Worm (Caenorhabditis elegans) whole organism, L4 larva: Measurements from ENCODE around the gene ZC239.14.
A peak's percentile ranks its signal among the peaks of the same experiment; 100 is the strongest.

ENCODE experiments used
- F26F4.8 ChIP-seq: fragments of 200-800 bp; sonication (Bioruptor generic); conservative IDR thresholded peaks from 2 replicates; pipeline ENCODE4 v1.3.6; 2022; ENCODE audit warnings: missing genetic modification characterization, missing compliant biosample characterization
- F44E2.7 ChIP-seq: fragments of 200-800 bp; sonication (Bioruptor generic); IDR thresholded peaks from 2 replicates; pipeline ENCODE4 v2.1.2; 2022; ENCODE audit warnings: missing genetic modification characterization, missing compliant biosample characterization
- T26A8.4 ChIP-seq: fragments of 200-800 bp; sonication (Bioruptor generic); IDR thresholded peaks from 2 replicates; pipeline ENCODE4 v1.3.6; 2022; ENCODE audit warnings: missing genetic modification characterization, missing compliant biosample characterization
- Y105C5A.15 ChIP-seq: fragments of 200-800 bp; sonication (Bioruptor generic); IDR thresholded peaks from 2 replicates; pipeline ENCODE4 v1.3.6; 2022; ENCODE audit warnings: missing genetic modification characterization, missing compliant biosample characterization
- Y48G9A.11 ChIP-seq: fragments of 200-800 bp; sonication (Bioruptor generic); IDR thresholded peaks from 2 replicates; pipeline ENCODE4 v1.3.6; 2022; ENCODE audit warnings: missing genetic modification reagents, missing genetic modification characterization, missing compliant biosample characterization
- ZK546.5 ChIP-seq, 2 experiments: sonication (generic microtip); optimal IDR thresholded peaks; 2 replicates each; lab custom pipeline; 2017; ENCODE audit warnings: missing biosample characterization in 2 of 2, missing genetic modification characterization in 2 of 2
- aha-1 ChIP-seq: fragments of 150-350 bp; peaks from one replicate; lab custom pipeline; 2014; ENCODE audit warnings: missing biosample characterization, missing genetic modification characterization
- ceh-28 ChIP-seq: fragments of 150-350 bp; optimal IDR thresholded peaks from 2 replicates; lab custom pipeline; 2014; ENCODE audit warnings: missing biosample characterization, missing genetic modification reagents, missing genetic modification characterization
- ceh-82 ChIP-seq: sonication (generic microtip); optimal IDR thresholded peaks from 2 replicates; lab custom pipeline; 2017; ENCODE audit warnings: missing biosample characterization, missing genetic modification characterization
- egl-43 ChIP-seq: fragments of 200-800 bp; sonication (Bioruptor generic); IDR thresholded peaks from 2 replicates; pipeline ENCODE4 v1.3.6; 2022; ENCODE audit warnings: missing genetic modification reagents, missing genetic modification characterization, missing compliant biosample characterization
- fos-1 ChIP-seq: fragments of 150-350 bp; optimal IDR thresholded peaks from 2 replicates; lab custom pipeline; 2014; ENCODE audit warnings: missing biosample characterization, missing genetic modification characterization
- gei-8 ChIP-seq: fragments of 200-800 bp; sonication (Bioruptor generic); optimal IDR thresholded peaks from 2 replicates; lab custom pipeline; 2018; ENCODE audit warnings: mild to moderate bottlenecking, missing genetic modification characterization, missing compliant biosample characterization
- hlh-11 ChIP-seq: fragments of 200-800 bp; sonication (Bioruptor generic); optimal IDR thresholded peaks from 2 replicates; lab custom pipeline; 2018; ENCODE audit warnings: mild to moderate bottlenecking, missing genetic modification characterization, missing compliant biosample characterization
- hmg-1.1 ChIP-seq: fragments of 200-800 bp; sonication (Bioruptor generic); IDR thresholded peaks from 2 replicates; pipeline ENCODE4 v1.3.6; 2022; ENCODE audit warnings: missing genetic modification reagents, missing genetic modification characterization, missing compliant biosample characterization
- lin-1 ChIP-seq: fragments of 200-800 bp; sonication (Bioruptor generic); IDR thresholded peaks from 2 replicates; pipeline ENCODE4 v1.3.6; 2022; ENCODE audit warnings: missing genetic modification reagents, missing genetic modification characterization, missing compliant biosample characterization
- lin-15B ChIP-seq: fragments of 150-350 bp; sonication (generic microtip); optimal IDR thresholded peaks from 3 replicates; lab custom pipeline; 2014; ENCODE audit warnings: missing biosample characterization, missing genetic modification characterization
- lsy-2 ChIP-seq, 2 experiments: fragments of 150-350 bp in 1 of 2; sonication (generic microtip) in 1 of 2; optimal IDR thresholded peaks; 2 replicates each; lab custom pipeline; 2014 to 2017; ENCODE audit warnings: missing biosample characterization in 2 of 2, missing genetic modification characterization in 2 of 2
- madf-5 ChIP-seq, 2 experiments: fragments of 200-800 bp; sonication (Bioruptor generic); IDR thresholded peaks; 2 replicates each; pipeline ENCODE4 v1.3.6; 2022; ENCODE audit warnings: missing compliant biosample characterization in 2 of 2, missing genetic modification characterization in 2 of 2
- mdt-29 ChIP-seq: fragments of 200-800 bp; sonication (Bioruptor generic); IDR thresholded peaks from 2 replicates; pipeline ENCODE4 v1.3.6; 2022; ENCODE audit warnings: missing genetic modification reagents, missing genetic modification characterization, missing compliant biosample characterization
- nhr-10 ChIP-seq: fragments of 150-350 bp; optimal IDR thresholded peaks from 2 replicates; lab custom pipeline; 2014; ENCODE audit warnings: missing biosample characterization, missing genetic modification characterization
- nhr-102 ChIP-seq: sonication (generic microtip); optimal IDR thresholded peaks from 2 replicates; lab custom pipeline; 2016; ENCODE audit warnings: mild to moderate bottlenecking, missing genetic modification characterization, moderate library complexity, missing compliant biosample characterization
- nhr-11 ChIP-seq: fragments of 150-350 bp; optimal IDR thresholded peaks from 2 replicates; lab custom pipeline; 2014; ENCODE audit warnings: missing biosample characterization, missing genetic modification characterization
- nhr-25 ChIP-seq: sonication (generic microtip); optimal IDR thresholded peaks from 2 replicates; lab custom pipeline; 2017; ENCODE audit warnings: missing genetic modification characterization, mild to moderate bottlenecking, missing compliant biosample characterization, antibody characterized with exemption, moderate library complexity, borderline replicate concordance; ENCODE audit not compliant: insufficient read depth
- nhr-42 ChIP-seq: fragments of 200-800 bp; sonication (Bioruptor generic); IDR thresholded peaks from 2 replicates; pipeline ENCODE4 v1.3.6; 2022; ENCODE audit warnings: missing genetic modification characterization, missing compliant biosample characterization
- nhr-76 ChIP-seq: fragments of 150-350 bp; optimal IDR thresholded peaks from 2 replicates; lab custom pipeline; 2014; ENCODE audit warnings: missing biosample characterization, missing genetic modification characterization
- pha-4 ChIP-seq, 2 experiments: fragments of 150-350 bp in 1 of 2; fragments of 200-800 bp in 1 of 2; sonication (Bioruptor generic) in 1 of 2; IDR thresholded peaks in 1 of 2; optimal IDR thresholded peaks in 1 of 2; 2 replicates each; pipeline versions ENCODE4 v1.3.6 to Lab custom; 2014 to 2022; ENCODE audit warnings: missing genetic modification characterization in 2 of 2, missing genetic modification reagents in 2 of 2, missing biosample characterization in 1 of 2, missing compliant biosample characterization in 1 of 2
- pqm-1 ChIP-seq: sonication (generic microtip); optimal IDR thresholded peaks from 2 replicates; lab custom pipeline; 2017; ENCODE audit warnings: missing biosample characterization, missing genetic modification characterization
- rbr-2 ChIP-seq: sonication (generic microtip); optimal IDR thresholded peaks from 2 replicates; lab custom pipeline; 2016; ENCODE audit warnings: missing genotype, missing genetic modification characterization, missing compliant biosample characterization
- sdz-12 ChIP-seq: fragments of 200-800 bp; sonication (Bioruptor generic); optimal IDR thresholded peaks from 2 replicates; lab custom pipeline; 2018; ENCODE audit warnings: mild to moderate bottlenecking, missing genetic modification characterization, missing compliant biosample characterization
- set-16 ChIP-seq: fragments of 200-800 bp; sonication (Bioruptor generic); IDR thresholded peaks from 2 replicates; pipeline ENCODE4 v1.3.6; 2022; ENCODE audit warnings: missing genetic modification reagents, missing genetic modification characterization, missing compliant biosample characterization
- snpc-1.2 ChIP-seq: fragments of 200-800 bp; sonication (Bioruptor generic); IDR thresholded peaks from 2 replicates; pipeline ENCODE4 v1.3.6; 2022; ENCODE audit warnings: missing genetic modification reagents, missing genetic modification characterization, missing compliant biosample characterization
- spr-1 ChIP-seq: sonication (generic microtip); optimal IDR thresholded peaks from 2 replicates; lab custom pipeline; 2016; ENCODE audit warnings: mild to moderate bottlenecking, missing genetic modification characterization, missing compliant biosample characterization
- unc-62 ChIP-seq, 3 experiments: fragments of 150-350 bp in 1 of 3; sonication (generic microtip); optimal IDR thresholded peaks in 2 of 3; peaks in 1 of 3; 1 replicate in 1 of 3; 2 replicates in 2 of 3; lab custom pipeline; 2014 to 2017; ENCODE audit warnings: missing biosample characterization in 3 of 3, missing genetic modification characterization in 3 of 3, missing genetic modification reagents in 3 of 3, missing genotype in 1 of 3
- zfp-2 ChIP-seq: sonication (generic microtip); optimal IDR thresholded peaks from 2 replicates; lab custom pipeline; 2016; ENCODE audit warnings: mild to moderate bottlenecking, missing genetic modification characterization, missing compliant biosample characterization
- zip-2 ChIP-seq: fragments of 150-350 bp; optimal IDR thresholded peaks from 2 replicates; lab custom pipeline; 2014; ENCODE audit warnings: missing biosample characterization, missing genetic modification characterization
- ztf-7 ChIP-seq: fragments of 150-350 bp; optimal IDR thresholded peaks from 2 replicates; lab custom pipeline; 2014; ENCODE audit warnings: missing biosample characterization, missing genetic modification characterization

ZC239.14 gene

DNA sequence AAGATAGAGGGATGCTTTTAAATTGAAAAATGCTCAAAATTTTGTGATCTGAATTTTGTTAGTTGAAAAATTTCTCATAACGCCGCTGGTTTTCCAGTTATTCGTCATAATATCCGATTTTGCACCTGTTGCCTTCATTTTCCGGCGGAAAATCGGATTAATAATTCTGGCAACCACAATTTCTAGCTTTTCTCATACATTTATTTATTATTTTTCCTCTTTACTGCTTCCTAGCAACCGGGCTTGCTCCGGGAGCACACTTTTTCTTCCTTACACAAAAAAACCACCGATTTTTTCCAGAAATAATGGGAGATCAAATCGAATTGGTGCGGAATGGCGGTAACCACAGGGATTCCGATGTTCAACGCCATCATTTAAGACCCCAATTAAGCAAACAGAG lies 45.5 kb upstream of the ZC239.14 start, which contains the start of gene F02E11.7:
TSS of gene F02E11.7 (plus strand) at position 301 of the 400 bp plus-strand sequence.
- no peak for TF ChIP-seq pha-4 (GFP tag; IDR thresholded peaks at IDR 0.05; lab: Robert Waterston, UW)
- no peak for TF ChIP-seq pha-4 (tag; optimal IDR thresholded peaks at IDR 0.05; lab: Kevin White, UChicago)
- TF ChIP-seq sdz-12 (GFP tag; lab: Kevin White, UChicago): no peak
- TF ChIP-seq, all 104 proteins: peak for 0

ce11 chrII:3264704-3265103 lies 42.9 kb upstream of the ZC239.14 start:
- TF ChIP-seq nhr-102 (no peak), zfp-2 (tag; lab: Kevin White, UChicago) (no peak), hlh-11 (tag; lab: Kevin White, UChicago) (no peak), ceh-28 (tag; lab: Kevin White, UChicago) (no peak), spr-1 (tag; lab: Kevin White, UChicago) (no peak)

DNA sequence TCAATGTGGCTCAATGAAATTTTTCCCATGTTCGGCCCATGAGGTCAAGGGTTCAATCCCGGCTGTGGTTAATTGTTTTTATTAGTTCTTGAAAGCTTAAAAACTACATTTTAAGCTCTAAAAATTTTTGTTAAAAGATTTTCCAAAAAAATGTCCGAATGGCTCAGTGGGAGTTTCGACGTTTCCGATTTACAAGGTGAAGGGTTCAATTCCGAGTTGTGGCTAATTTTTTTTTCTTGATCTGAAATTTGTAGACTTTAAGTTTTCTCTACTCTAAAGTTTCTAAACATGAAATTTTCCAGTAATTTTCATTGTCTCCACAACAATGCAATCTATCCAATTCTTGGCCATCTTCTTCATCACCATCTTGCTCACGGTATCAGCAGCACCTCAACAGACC lies 40.7 kb upstream of the ZC239.14 start, which contains the start of gene F02E11.2:
TSS of gene F02E11.2 (plus strand) at position 301 of the 400 bp plus-strand sequence.
- TF ChIP-seq T26A8.4 (GFP tag; lab: Robert Waterston, UW): no peak
- TF ChIP-seq madf-5 (GFP tag; IDR thresholded peaks at IDR 0.05; lab: Robert Waterston, UW): no peak
- no peak for TF ChIP-seq mdt-29 (GFP tag; lab: Robert Waterston, UW)
- TF ChIP-seq hlh-11 (tag; lab: Kevin White, UChicago): no peak
- no peak for TF ChIP-seq nhr-11 (tag; lab: Kevin White, UChicago)
- TF ChIP-seq zfp-2 (tag; lab: Kevin White, UChicago): no peak
- TF ChIP-seq ceh-28 (tag; lab: Kevin White, UChicago): no peak
- TF ChIP-seq lin-15B: no peak
- no peak for TF ChIP-seq lsy-2 (tag; optimal IDR thresholded peaks at IDR 0.05; lab: Kevin White, UChicago)
- no peak for TF ChIP-seq F26F4.8 (GFP tag; lab: Robert Waterston, UW)
- TF ChIP-seq Y105C5A.15 (GFP tag; lab: Robert Waterston, UW): no peak

DNA sequence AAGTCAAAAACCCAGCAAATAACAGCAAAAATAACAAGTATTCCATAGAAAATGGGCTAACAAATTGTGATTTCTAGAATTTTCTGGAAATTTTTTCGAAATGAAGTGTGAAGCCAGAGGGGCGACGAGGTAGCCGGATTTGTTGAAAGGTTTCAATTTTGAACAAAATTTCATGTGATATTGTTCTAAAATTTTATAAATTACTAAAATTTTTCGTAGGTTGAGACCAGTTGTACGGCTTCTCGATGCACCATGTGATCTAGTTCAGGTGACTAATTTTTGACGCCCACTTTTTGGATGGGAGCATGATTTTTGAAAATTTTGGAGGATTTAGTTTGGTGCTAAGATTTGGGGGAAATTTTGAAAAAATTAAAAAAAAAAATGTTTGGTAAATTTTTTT lies 37.4 kb upstream of the ZC239.14 start, which contains the start of gene gcy-19:
TSS of gene gcy-19 (minus strand) at position 101 of the 400 bp plus-strand sequence.
- TF ChIP-seq ztf-7 (tag; lab: Kevin White, UChicago): no peak
- no peak for TF ChIP-seq ceh-82 (tag; lab: Kevin White, UChicago)
- no peak for TF ChIP-seq Y48G9A.11 (GFP tag; lab: Robert Waterston, UW)
- TF ChIP-seq unc-62 (GFP tag; optimal IDR thresholded peaks at IDR 0.05 in 1 of 2; lab: Kevin White, UChicago): peak in 1 of 2 experiments; percentile 8
- no peak for TF ChIP-seq unc-62 (tag; optimal IDR thresholded peaks at IDR 0.05; lab: Kevin White, UChicago)

DNA sequence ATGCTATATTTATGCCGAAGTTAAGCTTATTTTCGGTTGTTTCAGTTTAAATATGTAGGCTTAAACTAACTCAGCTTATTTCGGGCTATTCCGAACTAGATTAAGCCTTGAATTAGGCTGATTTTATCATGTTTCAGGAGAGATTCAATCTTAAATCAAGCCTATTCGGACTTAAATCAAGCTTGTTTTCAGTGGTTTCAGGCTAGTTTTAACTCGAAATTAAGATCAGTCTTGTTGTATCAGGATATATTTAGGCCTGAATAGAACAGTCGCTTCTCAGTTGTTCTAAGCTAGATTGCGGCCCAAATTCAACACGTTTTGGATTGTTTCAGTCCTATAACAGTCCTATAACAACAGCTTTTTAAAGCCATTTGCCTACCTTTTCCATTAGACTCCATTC lies 29.9 kb upstream of the ZC239.14 start:
- TF ChIP-seq aha-1 (tag; lab: Kevin White, UChicago): peak; percentile 96
- no peak for TF ChIP-seq mdt-29 (GFP tag; lab: Robert Waterston, UW)

DNA sequence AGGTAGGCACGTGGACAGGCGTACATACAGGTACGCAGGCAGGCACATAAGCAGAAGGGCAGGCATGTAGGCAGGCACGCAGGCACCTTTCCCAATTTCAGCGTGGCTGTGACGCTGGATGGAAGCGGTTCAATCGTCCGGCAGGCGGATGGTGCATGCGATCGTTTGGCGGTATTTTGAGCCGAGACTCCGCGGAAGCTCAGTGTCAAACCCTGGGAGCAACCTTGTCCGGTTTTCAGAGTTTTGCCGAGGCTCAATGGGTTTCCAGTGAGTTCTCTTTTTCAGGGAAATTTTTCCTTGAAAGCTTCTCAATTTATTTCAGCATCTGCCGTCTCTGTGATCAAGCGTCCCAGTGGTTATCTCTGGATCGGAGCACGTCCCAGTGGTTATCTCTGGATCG lies 28.4 kb upstream of the ZC239.14 start:
- TF ChIP-seq set-16 (GFP tag; lab: Robert Waterston, UW): peak; percentile 60; the same call in 1 of the 2 replicates
- TF ChIP-seq nhr-10 (tag; lab: Kevin White, UChicago): no peak
- TF ChIP-seq Y48G9A.11 (GFP tag; lab: Robert Waterston, UW): no peak

ce11 chrII:3249406-3249805 lies 27.6 kb upstream of the ZC239.14 start, which contains the start of gene clec-124:
clec-124 (plus strand) TSS chrII:3249706.
- TF ChIP-seq nhr-76 (tag; lab: Kevin White, UChicago) (no peak), gei-8 (GFP tag; lab: Kevin White, UChicago) (no peak), rbr-2 (tag; lab: Kevin White, UChicago) (no peak), ZK546.5 (tag; optimal IDR thresholded peaks at IDR 0.05; lab: Kevin White, UChicago) (no peak), nhr-42 (GFP tag; lab: Robert Waterston, UW) (no peak), sdz-12 (GFP tag; lab: Kevin White, UChicago) (no peak), nhr-25 (tag; lab: Kevin White, UChicago) (no peak), pqm-1 (tag; lab: Kevin White, UChicago) (no peak), nhr-10 (tag; lab: Kevin White, UChicago) (no peak), lin-1 (no peak), snpc-1.2 (no peak), F44E2.7 (GFP tag; lab: Robert Waterston, UW) (no peak), egl-43 (no peak), fos-1 (tag; lab: Kevin White, UChicago) (no peak), zip-2 (tag; lab: Kevin White, UChicago) (no peak), hmg-1.1 (GFP tag; lab: Robert Waterston, UW) (no peak)
